Fruit fly (Drosophila melanogaster): Measurements from ENCODE around the gene RpL7-like.

Gene RpL7-like

DNA sequence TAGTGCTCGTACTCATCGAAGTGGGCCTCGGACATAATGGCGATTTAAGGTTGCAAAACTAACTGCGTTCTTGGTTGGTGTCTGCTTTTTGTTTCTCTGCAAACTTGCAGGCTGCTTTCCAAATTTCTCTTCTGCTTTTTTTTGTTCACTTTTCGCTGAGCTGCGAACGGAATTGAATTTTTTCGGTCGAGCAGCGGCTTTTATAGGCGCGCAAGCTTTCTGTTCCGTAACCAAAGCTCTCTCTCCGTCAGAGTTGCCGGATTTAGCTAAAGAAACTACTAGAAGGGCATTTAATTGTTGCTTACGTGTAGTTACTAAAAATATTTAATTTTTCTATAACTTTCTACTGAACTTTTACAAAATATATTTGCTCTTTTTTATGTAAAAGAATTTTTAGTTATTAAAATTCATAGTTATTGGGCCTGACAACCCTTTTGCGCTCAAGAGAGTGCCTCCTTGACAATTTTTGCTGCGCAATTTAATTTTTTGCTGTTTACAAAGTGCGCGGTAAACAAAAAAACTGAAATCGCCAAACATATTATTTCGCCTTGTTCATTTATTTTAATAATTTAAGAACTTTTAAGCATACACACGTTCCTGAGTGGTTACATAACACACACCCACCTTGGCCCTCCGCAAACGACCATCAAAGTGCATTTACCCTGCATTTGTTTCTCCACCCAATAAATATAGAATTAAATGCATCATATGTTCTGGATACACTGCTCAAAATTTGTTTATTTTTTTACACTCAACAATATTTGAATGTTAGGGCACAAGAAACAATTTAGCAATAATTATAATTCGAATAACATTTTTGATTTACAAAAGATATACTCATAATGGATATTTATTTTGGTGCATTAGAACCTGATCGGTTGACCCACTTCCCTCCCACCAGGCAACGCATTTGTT, 9.9 kb upstream of the RpL7-like start, which contains the start of gene CG6770 (continued):
- TF ChIP-seq Eip74EF (GFP tag; optimal IDR thresholded peaks at IDR 0.05) (peak in 1 of 2 experiments; percentile 74), Aef1 (GFP tag; IDR thresholded peaks at IDR 0.05) (peak; percentile 74), twi (tag; optimal IDR thresholded peaks at IDR 0.05) (no peak), Myb (GFP tag; optimal IDR thresholded peaks at IDR 0.05) (peak; percentile 14), CG16779 (GFP tag; IDR thresholded peaks at IDR 0.05) (peak; percentile 59), lmd (GFP tag; IDR thresholded peaks at IDR 0.05) (peak; percentile 80), CG31441 (GFP tag; IDR thresholded peaks at IDR 0.05) (peak; percentile 81), fd3F (GFP tag; optimal IDR thresholded peaks at IDR 0.05) (peak; percentile 84), Dip2 (GFP tag; IDR thresholded peaks at IDR 0.05) (no peak), bbx (GFP tag; IDR thresholded peaks at IDR 0.05; ENCODE audit: partially characterized antibody) (0 out of 2 replicates have a peak, but pooled peaks have one; percentile 39), CG33557 (GFP tag; optimal IDR thresholded peaks at IDR 0.05) (no peak), CG1792 (GFP tag; optimal IDR thresholded peaks at IDR 0.05) (peak; percentile 4), tin (GFP tag; optimal IDR thresholded peaks at IDR 0.05) (peak; percentile 48), CG2129 (GFP tag; IDR thresholded peaks at IDR 0.05; ENCODE audit: partially characterized antibody) (no peak), pan (optimal IDR thresholded peaks at IDR 0.05) (no peak), pan (GFP tag; optimal IDR thresholded peaks at IDR 0.05 in 1 of 2, IDR thresholded peaks at IDR 0.05 in 1 of 2) (peak in 1 of 2 experiments; percentile 90), vfl (GFP tag; optimal IDR thresholded peaks at IDR 0.05) (peak; percentile 63), CG13123 (GFP tag; optimal IDR thresholded peaks at IDR 0.05) (no peak), CG11695 (GFP tag; IDR thresholded peaks at IDR 0.05) (peak; percentile 92), Hmx (GFP tag; optimal IDR thresholded peaks at IDR 0.05) (peak; percentile 2), Doc3 (GFP tag; IDR thresholded peaks at IDR 0.05; ENCODE audit: partially characterized antibody) (no peak), CoRest (tag; optimal IDR thresholded peaks at IDR 0.05) (peak; percentile 82), CG11560 (tag; IDR thresholded peaks at IDR 0.05) (no peak; the same call in 2 of the 3 replicates), CG17361 (GFP tag; IDR thresholded peaks at IDR 0.05) (peak; percentile 81), CG8944 (GFP tag; optimal IDR thresholded peaks at IDR 0.05) (no peak), CG30403 (GFP tag; optimal IDR thresholded peaks at IDR 0.05) (peak; percentile 77), Scr (GFP tag; IDR thresholded peaks at IDR 0.05; ENCODE audit: partially characterized antibody) (peak; percentile 36), HLH4C (GFP tag; IDR thresholded peaks at IDR 0.05; ENCODE audit: partially characterized antibody) (peak; percentile 34; the same call in 2 of the 3 replicates), Sry-β (GFP tag; optimal IDR thresholded peaks at IDR 0.05) (peak; percentile 76), CG11247 (GFP tag; IDR thresholded peaks at IDR 0.05) (peak; percentile 82), BEAF-32 (GFP tag; optimal IDR thresholded peaks at IDR 0.05) (peak; percentile 2), tup (GFP tag; optimal IDR thresholded peaks at IDR 0.05) (peak; percentile 52), Atf3 (GFP tag; optimal IDR thresholded peaks at IDR 0.05) (no peak), Xrp1 (GFP tag; IDR thresholded peaks at IDR 0.05) (peak; percentile 78), NK7.1 (GFP tag; optimal IDR thresholded peaks at IDR 0.05) (no peak), CG1832 (GFP tag; optimal IDR thresholded peaks at IDR 0.05) (no peak), NFAT (GFP tag; IDR thresholded peaks at IDR 0.05) (peak; percentile 81), sens-2 (GFP tag; IDR thresholded peaks at IDR 0.05) (peak; percentile 53), CG4282 (GFP tag; optimal IDR thresholded peaks at IDR 0.05) (peak; percentile 16), cato (GFP tag; optimal IDR thresholded peaks at IDR 0.05; ENCODE audit: borderline replicate concordance) (peak; percentile 39), CG3838 (GFP tag; optimal IDR thresholded peaks at IDR 0.05) (peak; percentile 56), CG10209 (GFP tag; optimal IDR thresholded peaks at IDR 0.05) (peak; percentile 73), CG6175 (GFP tag; IDR thresholded peaks at IDR 0.05) (0 out of 3 replicates have a peak, but pooled peaks have one; percentile 38), Ada2b (GFP tag; IDR thresholded peaks at IDR 0.05) (peak; percentile 80), CTCF (GFP tag; optimal IDR thresholded peaks at IDR 0.05) (peak; percentile 35), CG4424 (GFP tag; optimal IDR thresholded peaks at IDR 0.05) (peak; percentile 19), chn (GFP tag; optimal IDR thresholded peaks at IDR 0.05) (peak; percentile 47), oc (tag; optimal IDR thresholded peaks at IDR 0.05) (peak; percentile 41), CG3281 (GFP tag; optimal IDR thresholded peaks at IDR 0.05) (peak; percentile 85)

All from whole organism, embryonic.